Worm (Caenorhabditis elegans): ENCODE data around the gene alkb-8.

ce11 chrIII:3724880-3725279, 15.8 kb downstream of the alkb-8 start, which contains the start of gene C14B1.12:
- TF ChIP-seq ets-7 (tag; optimal IDR thresholded peaks at IDR 0.05): no peak
- TF ChIP-seq sea-1 (GFP tag; conservative IDR thresholded peaks at IDR 0.05): no peak
